Fruit fly (Drosophila melanogaster): ENCODE measurements around the gene MKP-4.

MKP-4 gene

dm6 chrX:19595862-19596261 is 27.1 kb upstream of the MKP-4 start:
- TF ChIP-seq ttk (optimal IDR thresholded peaks at IDR 0.05): no peak

dm6 chrX:19597684-19598363 is 25.1 kb upstream of the MKP-4 start, which contains the start of gene RpS10b:
RpS10b (plus strand) TSS chrX:19598031.
- TF ChIP-seq insv (optimal IDR thresholded peaks at IDR 0.05) (no peak), Sin3A (optimal IDR thresholded peaks at IDR 0.05) (no peak), Myc (optimal IDR thresholded peaks at IDR 0.05) (no peak), h (optimal IDR thresholded peaks at IDR 0.05) (no peak), psq (optimal IDR thresholded peaks at IDR 0.05) (no peak), ttk (optimal IDR thresholded peaks at IDR 0.05) (no peak)

dm6 chrX:19598503-19598902 is 24.4 kb upstream of the MKP-4 start:
- TF ChIP-seq Sin3A (optimal IDR thresholded peaks at IDR 0.05) (no peak), Myc (optimal IDR thresholded peaks at IDR 0.05) (no peak), ttk (optimal IDR thresholded peaks at IDR 0.05) (no peak), psq (optimal IDR thresholded peaks at IDR 0.05) (no peak), h (optimal IDR thresholded peaks at IDR 0.05) (no peak), insv (optimal IDR thresholded peaks at IDR 0.05) (no peak)

dm6 chrX:19601644-19602043 is 21.3 kb upstream of the MKP-4 start, which contains the start of gene CG14220:
CG14220 (minus strand) TSS chrX:19601851.
- no peak for TF ChIP-seq h (optimal IDR thresholded peaks at IDR 0.05)
- TF ChIP-seq ttk (optimal IDR thresholded peaks at IDR 0.05): no peak
- no peak for TF ChIP-seq psq (optimal IDR thresholded peaks at IDR 0.05)
- TF ChIP-seq Myc (optimal IDR thresholded peaks at IDR 0.05): no peak
- no peak for TF ChIP-seq insv (optimal IDR thresholded peaks at IDR 0.05)
- TF ChIP-seq Sin3A (optimal IDR thresholded peaks at IDR 0.05): no peak

dm6 chrX:19602483-19602882 is 20.4 kb upstream of the MKP-4 start:
- TF ChIP-seq Sin3A (optimal IDR thresholded peaks at IDR 0.05): no peak
- no peak for TF ChIP-seq h (optimal IDR thresholded peaks at IDR 0.05)

dm6 chrX:19603953-19604352 is 19.0 kb upstream of the MKP-4 start:
- TF ChIP-seq h (optimal IDR thresholded peaks at IDR 0.05) (no peak), ttk (optimal IDR thresholded peaks at IDR 0.05) (no peak), psq (optimal IDR thresholded peaks at IDR 0.05) (no peak)

dm6 chrX:19604997-19605396 is 17.9 kb upstream of the MKP-4 start, which contains the start of gene CG14207:
CG14207 (plus strand) TSS chrX:19605199.
- TF ChIP-seq Sin3A (optimal IDR thresholded peaks at IDR 0.05) (no peak), h (optimal IDR thresholded peaks at IDR 0.05) (no peak), Myc (optimal IDR thresholded peaks at IDR 0.05) (no peak), insv (optimal IDR thresholded peaks at IDR 0.05) (no peak), ttk (optimal IDR thresholded peaks at IDR 0.05) (no peak), psq (optimal IDR thresholded peaks at IDR 0.05) (no peak)

dm6 chrX:19605915-19606314 is 17.0 kb upstream of the MKP-4 start:
- TF ChIP-seq ttk (optimal IDR thresholded peaks at IDR 0.05) (no peak), psq (optimal IDR thresholded peaks at IDR 0.05) (no peak), h (optimal IDR thresholded peaks at IDR 0.05) (no peak), insv (optimal IDR thresholded peaks at IDR 0.05) (no peak), Myc (optimal IDR thresholded peaks at IDR 0.05) (no peak), Sin3A (optimal IDR thresholded peaks at IDR 0.05) (no peak)

dm6 chrX:19606558-19606957 is 16.4 kb upstream of the MKP-4 start:
- TF ChIP-seq Myc (optimal IDR thresholded peaks at IDR 0.05): no peak
- no peak for TF ChIP-seq psq (optimal IDR thresholded peaks at IDR 0.05)
- TF ChIP-seq ttk (optimal IDR thresholded peaks at IDR 0.05): no peak
- TF ChIP-seq insv (optimal IDR thresholded peaks at IDR 0.05): no peak
- no peak for TF ChIP-seq h (optimal IDR thresholded peaks at IDR 0.05)
- TF ChIP-seq Sin3A (optimal IDR thresholded peaks at IDR 0.05): no peak

- TF ChIP-seq Sin3A (optimal IDR thresholded peaks at IDR 0.05): no peak
- no peak for TF ChIP-seq h (optimal IDR thresholded peaks at IDR 0.05)
- TF ChIP-seq ttk (optimal IDR thresholded peaks at IDR 0.05): no peak
- TF ChIP-seq psq (optimal IDR thresholded peaks at IDR 0.05): no peak
- no peak for TF ChIP-seq Myc (optimal IDR thresholded peaks at IDR 0.05)
- TF ChIP-seq insv (optimal IDR thresholded peaks at IDR 0.05): no peak
Observed at dm6 chrX:19606971-19607370, 15.9 kb upstream of the MKP-4 start.

- TF ChIP-seq psq (optimal IDR thresholded peaks at IDR 0.05) (no peak), ttk (optimal IDR thresholded peaks at IDR 0.05) (no peak), h (optimal IDR thresholded peaks at IDR 0.05) (no peak), insv (optimal IDR thresholded peaks at IDR 0.05) (no peak), Myc (optimal IDR thresholded peaks at IDR 0.05) (no peak), Sin3A (optimal IDR thresholded peaks at IDR 0.05) (no peak)
Observed at dm6 chrX:19608042-19608609, 14.8 kb upstream of the MKP-4 start.

- TF ChIP-seq h (optimal IDR thresholded peaks at IDR 0.05) (no peak), insv (optimal IDR thresholded peaks at IDR 0.05) (no peak), Myc (optimal IDR thresholded peaks at IDR 0.05) (no peak), psq (optimal IDR thresholded peaks at IDR 0.05) (no peak), ttk (optimal IDR thresholded peaks at IDR 0.05) (no peak), Sin3A (optimal IDR thresholded peaks at IDR 0.05) (no peak)
Observed at dm6 chrX:19611226-19611625, 11.7 kb upstream of the MKP-4 start, which contains the start of the genes Shawn and Tyler. Shawn (plus strand) TSS chrX:19611526. Tyler (plus strand) TSS chrX:19611526.

- TF ChIP-seq psq (optimal IDR thresholded peaks at IDR 0.05) (no peak), Sin3A (optimal IDR thresholded peaks at IDR 0.05) (no peak), Myc (optimal IDR thresholded peaks at IDR 0.05) (no peak), insv (optimal IDR thresholded peaks at IDR 0.05) (no peak), ttk (optimal IDR thresholded peaks at IDR 0.05) (no peak)
Observed at dm6 chrX:19613473-19613872, 9.4 kb upstream of the MKP-4 start.
